Worm (Caenorhabditis elegans) whole organism, young adult: ENCODE measurements around the gene sri-72.

Source experiments
- B0019.2 ChIP-seq: fragments of 200-800 bp; sonication (Bioruptor generic); conservative IDR thresholded peaks from 2 replicates; pipeline ENCODE4 v1.3.6; 2022; ENCODE audit warnings: missing genetic modification reagents, missing genetic modification characterization, missing compliant biosample characterization
- B0336.3 ChIP-seq: fragments of 200-800 bp; sonication (Bioruptor generic); IDR thresholded peaks from 2 replicates; pipeline ENCODE4 v1.3.6; 2022; ENCODE audit warnings: missing genetic modification characterization, missing compliant biosample characterization
- D2030.7 ChIP-seq: fragments of 200-800 bp; sonication (Bioruptor generic); IDR thresholded peaks from 2 replicates; pipeline ENCODE4 v1.3.6; 2022; ENCODE audit warnings: missing genetic modification reagents, missing genetic modification characterization, missing compliant biosample characterization
- F10E7.11 ChIP-seq: sonication (generic microtip); optimal IDR thresholded peaks from 2 replicates; lab custom pipeline; 2017; ENCODE audit warnings: mild to moderate bottlenecking, missing genetic modification characterization, moderate library complexity, missing compliant biosample characterization
- F23B12.7 ChIP-seq: sonication (generic microtip); optimal IDR thresholded peaks from 2 replicates; lab custom pipeline; 2017; ENCODE audit warnings: missing genetic modification characterization, mild to moderate bottlenecking, missing compliant biosample characterization, antibody characterized with exemption, moderate library complexity; ENCODE audit not compliant: insufficient read depth
- F33H1.4 ChIP-seq: fragments of 200-800 bp; sonication (Bioruptor generic); IDR thresholded peaks from 2 replicates; pipeline ENCODE4 v1.3.6; 2022; ENCODE audit warnings: missing genetic modification reagents, missing genetic modification characterization, missing compliant biosample characterization
- F49E8.2 ChIP-seq: sonication (generic microtip); optimal IDR thresholded peaks from 3 replicates; lab custom pipeline; 2017; ENCODE audit warnings: missing genetic modification characterization, mild to moderate bottlenecking, missing compliant biosample characterization, antibody characterized with exemption, moderate library complexity; ENCODE audit not compliant: insufficient read depth
- F55B11.4 ChIP-seq: sonication (generic microtip); optimal IDR thresholded peaks from 2 replicates; lab custom pipeline; 2016; ENCODE audit warnings: missing compliant biosample characterization, missing genetic modification characterization, borderline replicate concordance; ENCODE audit not compliant: insufficient read depth
- K12H6.12 ChIP-seq: fragments of 200-800 bp; sonication (Bioruptor generic); optimal IDR thresholded peaks from 2 replicates; lab custom pipeline; 2018; ENCODE audit warnings: mild to moderate bottlenecking, missing genetic modification characterization, missing compliant biosample characterization
- aptf-2 ChIP-seq: fragments of 200-800 bp; sonication (Bioruptor generic); conservative IDR thresholded peaks from 2 replicates; pipeline ENCODE4 v1.3.6; 2022; ENCODE audit warnings: missing genetic modification reagents, missing genetic modification characterization, missing compliant biosample characterization
- aptf-3 ChIP-seq: fragments of 200-800 bp; sonication (Bioruptor generic); IDR thresholded peaks from 2 replicates; pipeline ENCODE4 v1.3.6; 2022; ENCODE audit warnings: missing genetic modification characterization, missing compliant biosample characterization
- attf-3 ChIP-seq: fragments of 200-800 bp; sonication (Bioruptor generic); conservative IDR thresholded peaks from 2 replicates; pipeline ENCODE4 v1.3.6; 2022; ENCODE audit warnings: missing genetic modification reagents, missing genetic modification characterization, missing compliant biosample characterization
- attf-5 ChIP-seq: fragments of 200-800 bp; sonication (Bioruptor generic); optimal IDR thresholded peaks from 2 replicates; lab custom pipeline; 2018; ENCODE audit warnings: mild to moderate bottlenecking, missing genetic modification characterization, missing compliant biosample characterization
- ceh-27 ChIP-seq: fragments of 200-800 bp; sonication (Bioruptor generic); optimal IDR thresholded peaks from 2 replicates; lab custom pipeline; 2018; ENCODE audit warnings: mild to moderate bottlenecking, missing genetic modification characterization, moderate library complexity, missing compliant biosample characterization
- ceh-40 ChIP-seq: fragments of 200-800 bp; sonication (Bioruptor generic); IDR thresholded peaks from 2 replicates; pipeline ENCODE4 v1.3.6; 2022; ENCODE audit warnings: missing genetic modification characterization, missing compliant biosample characterization
- ceh-58 ChIP-seq: fragments of 200-800 bp; sonication (Bioruptor generic); IDR thresholded peaks from 2 replicates; pipeline ENCODE4 v1.3.6; 2022; ENCODE audit warnings: missing genetic modification characterization, missing compliant biosample characterization
- ceh-79 ChIP-seq: sonication (generic microtip); optimal IDR thresholded peaks from 2 replicates; lab custom pipeline; 2017; ENCODE audit warnings: mild to moderate bottlenecking, missing genetic modification characterization, missing compliant biosample characterization
- die-1 ChIP-seq: sonication (generic microtip); optimal IDR thresholded peaks from 2 replicates; lab custom pipeline; 2016; ENCODE audit warnings: missing genotype, mild to moderate bottlenecking, missing genetic modification characterization, missing compliant biosample characterization
- efl-1 ChIP-seq: fragments of 150-350 bp; optimal IDR thresholded peaks from 2 replicates; lab custom pipeline; 2014; ENCODE audit warnings: missing biosample characterization, missing genetic modification reagents, missing genetic modification characterization
- hmg-20 ChIP-seq: fragments of 200-800 bp; sonication (Bioruptor generic); IDR thresholded peaks from 2 replicates; pipeline ENCODE4 v1.3.6; 2022; ENCODE audit warnings: missing genetic modification reagents, missing genetic modification characterization, missing compliant biosample characterization
- let-526 ChIP-seq: fragments of 200-800 bp; sonication (Bioruptor generic); IDR thresholded peaks from 2 replicates; pipeline ENCODE4 v1.3.6; 2022; ENCODE audit warnings: missing genetic modification reagents, missing genetic modification characterization, missing compliant biosample characterization
- lsl-1 ChIP-seq: fragments of 200-800 bp; sonication (Bioruptor generic); optimal IDR thresholded peaks from 2 replicates; lab custom pipeline; 2018; ENCODE audit warnings: mild to moderate bottlenecking, missing genetic modification characterization, moderate library complexity, missing compliant biosample characterization
- madf-10 ChIP-seq: sonication (generic microtip); optimal IDR thresholded peaks from 2 replicates; lab custom pipeline; 2016; ENCODE audit warnings: mild to moderate bottlenecking, missing genetic modification characterization, missing compliant biosample characterization
- madf-6 ChIP-seq: fragments of 200-800 bp; sonication (Bioruptor generic); IDR thresholded peaks from 2 replicates; pipeline ENCODE4 v1.3.6; 2022; ENCODE audit warnings: missing genetic modification reagents, missing genetic modification characterization, missing compliant biosample characterization
- mxl-1 ChIP-seq: sonication (generic microtip); optimal IDR thresholded peaks from 2 replicates; lab custom pipeline; 2016; ENCODE audit warnings: missing genetic modification characterization, missing compliant biosample characterization
- nhr-120 ChIP-seq: fragments of 200-800 bp; sonication (Bioruptor generic); IDR thresholded peaks from 2 replicates; pipeline ENCODE4 v1.3.6; 2022; ENCODE audit warnings: missing genetic modification characterization, missing compliant biosample characterization
- pha-4 ChIP-seq: fragments of 150-350 bp; sonication (generic microtip); optimal IDR thresholded peaks from 2 replicates; lab custom pipeline; 2014; ENCODE audit warnings: missing biosample characterization, missing genetic modification reagents, missing genetic modification characterization
- rec-8 ChIP-seq, 2 experiments: sonication (generic microtip); optimal IDR thresholded peaks; 2 replicates each; lab custom pipeline; 2016; ENCODE audit warnings: mild to moderate bottlenecking in 2 of 2, missing genetic modification characterization in 2 of 2, missing genetic modification reagents in 2 of 2, missing genotype in 2 of 2, missing biosample characterization in 1 of 2, missing compliant biosample characterization in 1 of 2, moderate library complexity in 1 of 2
- snpc-3.4 ChIP-seq: sonication (generic microtip); optimal IDR thresholded peaks from 2 replicates; lab custom pipeline; 2017; ENCODE audit warnings: missing genetic modification characterization, mild to moderate bottlenecking, missing compliant biosample characterization, antibody characterized with exemption, moderate library complexity, missing genotype, missing genetic modification reagents
- sptf-2 ChIP-seq: fragments of 200-800 bp; sonication (Bioruptor generic); optimal IDR thresholded peaks from 2 replicates; lab custom pipeline; 2018; ENCODE audit warnings: mild to moderate bottlenecking, missing genetic modification characterization, missing compliant biosample characterization
- zim-3 ChIP-seq: sonication (generic microtip); optimal IDR thresholded peaks from 2 replicates; lab custom pipeline; 2017; ENCODE audit warnings: mild to moderate bottlenecking, missing genetic modification characterization, moderate library complexity, missing compliant biosample characterization
- ztf-18 ChIP-seq: sonication (generic microtip); optimal IDR thresholded peaks from 2 replicates; lab custom pipeline; 2016; ENCODE audit warnings: missing genotype, mild to moderate bottlenecking, missing genetic modification characterization, missing compliant biosample characterization
- ztf-28 ChIP-seq: fragments of 200-800 bp; sonication (Bioruptor generic); IDR thresholded peaks from 2 replicates; pipeline ENCODE4 v1.3.6; 2022; ENCODE audit warnings: missing genetic modification reagents, missing genetic modification characterization, missing compliant biosample characterization
- ztf-6 ChIP-seq: fragments of 200-800 bp; sonication (Bioruptor generic); IDR thresholded peaks from 2 replicates; pipeline ENCODE4 v1.3.6; 2022; ENCODE audit warnings: missing genetic modification reagents, missing genetic modification characterization, missing compliant biosample characterization

Gene sri-72

DNA sequence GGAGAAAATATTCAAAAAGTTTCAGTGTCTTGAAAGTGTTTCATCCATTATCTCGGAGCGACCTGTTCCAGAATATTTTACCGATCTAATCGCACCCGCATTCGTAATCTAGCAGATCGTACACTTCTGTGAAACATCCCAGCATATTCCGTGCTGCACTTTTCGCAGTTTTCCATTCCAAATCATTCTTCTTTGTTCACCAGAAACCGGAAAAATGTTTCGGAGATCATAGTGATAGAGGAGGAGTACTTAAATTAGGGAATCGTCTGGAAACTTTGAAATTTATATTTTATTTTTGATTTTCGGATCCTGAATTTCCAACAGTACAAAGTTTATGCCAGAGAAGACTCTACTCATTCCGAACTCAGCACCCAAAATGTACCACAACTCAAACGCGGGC, 17.5 kb upstream of the sri-72 start, which contains the start of gene K06H6.2:
Gene K06H6.2 (plus strand): TSS at position 301 of the 400 bp plus-strand sequence.
- TF ChIP-seq lsl-1 (GFP tag; lab: Kevin White, UChicago) (no peak), K12H6.12 (tag; lab: Kevin White, UChicago) (no peak), F23B12.7 (tag; lab: Kevin White, UChicago) (no peak), attf-3 (GFP tag; lab: Robert Waterston, UW) (no peak), attf-5 (GFP tag; lab: Kevin White, UChicago) (no peak), madf-10 (tag; lab: Kevin White, UChicago) (no peak), D2030.7 (GFP tag; lab: Robert Waterston, UW) (no peak), ztf-18 (tag; lab: Kevin White, UChicago) (no peak)

DNA sequence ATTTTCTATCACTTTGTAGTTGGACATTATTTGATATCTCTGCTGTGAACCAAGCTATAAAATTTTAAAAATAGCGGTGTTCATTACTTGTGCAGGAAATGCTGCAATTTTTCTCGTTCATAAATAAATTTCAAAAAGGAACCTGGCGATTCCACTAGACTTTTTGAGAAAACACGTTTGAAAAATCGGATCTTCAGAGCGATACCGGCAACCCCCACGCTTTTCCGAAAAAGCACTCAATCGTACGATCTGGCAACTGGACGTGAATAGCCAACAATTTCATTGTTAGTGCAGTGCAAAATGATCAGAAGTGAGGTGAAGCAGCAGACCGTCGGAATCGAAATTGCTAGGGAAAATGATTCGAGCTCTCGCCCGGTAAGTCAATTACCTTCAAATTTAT, 13.6 kb upstream of the sri-72 start, which contains the start of gene nstp-7:
Gene nstp-7 (plus strand): TSS at position 301 of the 400 bp plus-strand sequence.
- TF ChIP-seq ztf-28 (GFP tag; lab: Robert Waterston, UW) (no peak), ztf-18 (tag; lab: Kevin White, UChicago) (no peak), let-526 (GFP tag; lab: Robert Waterston, UW) (no peak), snpc-3.4 (tag; lab: Kevin White, UChicago) (no peak), rec-8 (tag; optimal IDR thresholded peaks at IDR 0.05; lab: Kevin White, UChicago) (no peak), hmg-20 (no peak), aptf-2 (GFP tag; lab: Robert Waterston, UW) (no peak), ceh-27 (GFP tag; lab: Kevin White, UChicago) (no peak), F55B11.4 (tag; lab: Kevin White, UChicago) (no peak), ceh-58 (GFP tag; lab: Robert Waterston, UW) (no peak), F10E7.11 (tag; lab: Kevin White, UChicago) (no peak)

DNA sequence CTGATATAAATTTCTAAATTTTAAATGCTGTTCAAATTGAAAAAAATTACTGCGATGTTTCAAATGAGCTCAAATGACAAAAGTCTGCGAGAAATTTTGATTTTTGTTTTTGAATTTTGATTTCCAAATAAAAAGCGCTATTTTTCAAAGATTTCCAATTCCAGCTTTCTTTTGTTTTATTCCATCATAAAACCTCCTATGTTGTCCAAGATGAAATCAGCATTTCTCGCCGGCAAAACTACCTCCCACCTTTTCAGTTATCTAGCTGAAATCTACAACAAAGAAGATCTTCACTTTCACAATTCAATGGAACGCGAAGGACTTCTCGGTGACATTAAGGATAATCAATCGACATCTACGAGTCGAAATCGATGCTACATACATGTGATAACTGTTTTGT, 11.0 kb upstream of the sri-72 start, which contains the start of gene K06H6.4:
Gene K06H6.4 (plus strand): TSS at position 301 of the 400 bp plus-strand sequence.
- TF ChIP-seq efl-1 (GFP tag; lab: Kevin White, UChicago) (no peak), B0336.3 (GFP tag; lab: Robert Waterston, UW) (no peak), mxl-1 (no peak), B0019.2 (GFP tag; lab: Robert Waterston, UW) (no peak), zim-3 (tag; lab: Kevin White, UChicago) (no peak), ceh-40 (GFP tag; lab: Robert Waterston, UW) (no peak), sptf-2 (no peak), F33H1.4 (no peak), D2030.7 (GFP tag; lab: Robert Waterston, UW) (no peak), aptf-3 (GFP tag; lab: Robert Waterston, UW) (no peak), ceh-58 (GFP tag; lab: Robert Waterston, UW) (no peak), nhr-120 (GFP tag; lab: Robert Waterston, UW) (no peak), ceh-79 (tag; lab: Kevin White, UChicago) (no peak), die-1 (tag; lab: Kevin White, UChicago) (no peak)

DNA sequence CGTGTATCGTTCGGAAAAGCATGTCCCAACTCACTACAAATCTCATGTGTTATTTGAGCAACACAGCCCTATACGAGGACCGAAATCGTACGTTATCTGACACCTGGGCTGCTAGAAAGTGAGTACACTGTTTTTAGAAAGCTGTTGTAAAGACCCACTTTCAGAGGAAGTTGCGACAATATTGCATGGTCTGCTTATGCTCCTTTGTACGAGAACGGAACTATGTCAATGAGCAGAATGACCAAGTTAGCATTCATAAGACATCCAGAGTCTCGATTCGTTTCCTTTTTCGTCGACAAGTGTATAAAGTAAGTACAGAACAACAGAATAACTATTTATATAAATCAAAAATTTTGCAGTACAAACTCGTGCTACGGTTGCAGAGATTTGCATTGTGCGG, 8.9 kb upstream of the sri-72 start:
- TF ChIP-seq K12H6.12 (tag; lab: Kevin White, UChicago) (no peak), ztf-6 (GFP tag; lab: Robert Waterston, UW) (no peak), pha-4 (tag; lab: Kevin White, UChicago) (no peak), ceh-40 (GFP tag; lab: Robert Waterston, UW) (no peak), nhr-120 (GFP tag; lab: Robert Waterston, UW) (no peak), madf-6 (GFP tag; lab: Robert Waterston, UW) (no peak), F49E8.2 (tag; lab: Kevin White, UChicago) (no peak), attf-3 (GFP tag; lab: Robert Waterston, UW) (no peak), rec-8 (tag; optimal IDR thresholded peaks at IDR 0.05; lab: Kevin White, UChicago) (no peak)
- TF ChIP-seq, all 124 proteins: peak for 0
